Worm (Caenorhabditis elegans) whole organism, L1 larva: ENCODE measurements around the gene fbxa-141.

Source experiments
- ama-1 ChIP-seq: fragments of 150-350 bp; optimal IDR thresholded peaks from 2 replicates; lab custom pipeline; 2014
- elt-3 ChIP-seq, 6 experiments: fragments of 150-350 bp in 1 of 6; sonication (generic microtip); optimal IDR thresholded peaks; 2 replicates each; lab custom pipeline; 2017 to 2018; ENCODE audit warnings: missing biosample characterization in 6 of 6, missing genetic modification characterization in 6 of 6, inconsistent platforms in 1 of 6
- zag-1 ChIP-seq: fragments of 150-350 bp; optimal IDR thresholded peaks from 2 replicates; lab custom pipeline; 2014; ENCODE audit warnings: missing biosample characterization, missing genetic modification characterization

- no peak for TF ChIP-seq ama-1 (lab: Kevin White, UChicago)
- TF ChIP-seq elt-3 (tag; optimal IDR thresholded peaks at IDR 0.05; lab: Kevin White, UChicago) = peak in 3 of 6 experiments; percentile 7 to 74 (median 43)
- no peak for TF ChIP-seq zag-1 (tag; lab: Kevin White, UChicago)
Measured at ce11 chrX:14480248-14480647, 32.5 kb downstream of the fbxa-141 start, which contains the start of gene gfi-3.
